Worm (Caenorhabditis elegans) whole organism, L2 larva: Measurements from ENCODE around the gene T18D3.5.

Experiments used
- ama-1 ChIP-seq: fragments of 150-350 bp; optimal IDR thresholded peaks from 2 replicates; lab custom pipeline; 2018; ENCODE audit warnings: inconsistent platforms
- ceh-82 ChIP-seq: fragments of 150-350 bp; optimal IDR thresholded peaks from 2 replicates; lab custom pipeline; 2014; ENCODE audit warnings: missing biosample characterization, missing genetic modification characterization
- snpc-4 ChIP-seq: fragments of 150-350 bp; optimal IDR thresholded peaks from 2 replicates; lab custom pipeline; 2014; ENCODE audit warnings: missing biosample characterization, missing genetic modification characterization

- TF ChIP-seq ama-1 (lab: Kevin White, UChicago) (no peak), snpc-4 (no peak), ceh-82 (tag; lab: Kevin White, UChicago) (no peak)
These were observed 12.8 kb downstream of the T18D3.5 start for ce11 chrX:12476412-12476811.
